Fruit fly (Drosophila melanogaster): Measurements from ENCODE around the gene Got2.
A peak's percentile ranks its signal among the peaks of the same experiment; 100 is the strongest.

Got2 gene

DNA sequence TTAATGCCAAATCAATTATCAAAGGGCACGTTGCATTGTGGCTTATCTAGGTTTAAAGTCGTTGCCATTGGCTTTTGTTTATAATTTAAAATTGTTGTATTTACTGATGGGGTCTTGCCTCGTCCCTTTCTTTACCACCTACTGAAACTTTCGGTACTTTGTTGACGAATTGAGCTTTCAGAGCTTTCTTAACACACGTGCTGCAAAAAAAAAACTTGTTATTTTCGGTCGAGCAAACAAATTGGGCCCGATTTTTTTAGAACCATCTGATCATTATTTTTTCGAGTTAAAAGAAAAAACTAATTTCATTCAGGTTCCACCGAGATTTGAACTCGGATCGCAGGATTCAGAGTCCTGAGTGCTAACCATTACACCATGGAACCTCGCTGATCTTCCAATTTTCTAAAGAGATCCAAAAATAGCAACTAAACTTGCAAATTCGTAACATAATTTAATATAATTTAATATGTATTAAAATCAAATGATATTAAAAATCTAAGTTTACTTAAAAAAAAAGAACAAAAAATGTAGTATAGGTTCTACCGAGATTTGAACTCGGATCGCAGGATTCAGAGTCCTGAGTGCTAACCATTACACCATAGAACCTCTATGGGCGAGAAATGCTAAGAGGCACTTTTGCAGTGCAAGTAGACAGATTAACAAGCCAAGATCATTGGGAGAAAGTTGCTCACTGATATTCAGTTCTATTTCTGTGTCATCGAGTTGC is 22.9 kb upstream of the Got2 start:
- TF ChIP-seq CG6854 (GFP tag; optimal IDR thresholded peaks at IDR 0.05), result peak; percentile 16
- TF ChIP-seq CG15336 (GFP tag; IDR thresholded peaks at IDR 0.05), result 0 out of 2 replicates have a peak, but pooled peaks have one; percentile 10
- no peak for TF ChIP-seq fd85E (GFP tag; optimal IDR thresholded peaks at IDR 0.05)
- no peak for TF ChIP-seq dac (GFP tag; optimal IDR thresholded peaks at IDR 0.05)
- no peak for TF ChIP-seq Met (GFP tag; optimal IDR thresholded peaks at IDR 0.05)
- no peak for TF ChIP-seq CG16779 (tag; optimal IDR thresholded peaks at IDR 0.05)
- TF ChIP-seq Eip78C (GFP tag), result peak; percentile 72
- no peak for TF ChIP-seq ss (GFP tag; optimal IDR thresholded peaks at IDR 0.05)
- no peak for TF ChIP-seq CG6163 (GFP tag; IDR thresholded peaks at IDR 0.05)
- peak; percentile 37 for TF ChIP-seq fkh (GFP tag; optimal IDR thresholded peaks at IDR 0.05)
- no peak for TF ChIP-seq acj6 (GFP tag; optimal IDR thresholded peaks at IDR 0.05)
- TF ChIP-seq dsx (GFP tag; optimal IDR thresholded peaks at IDR 0.05; ENCODE audit: poor library complexity, severe bottlenecking), result peak; percentile 54
- peak; percentile 29 for TF ChIP-seq Eip93F (GFP tag; optimal IDR thresholded peaks at IDR 0.05)
- peak; percentile 78 for TF ChIP-seq svp (GFP tag)
- TF ChIP-seq vri (GFP tag; optimal IDR thresholded peaks at IDR 0.05), result peak; percentile 1
- TF ChIP-seq spab (GFP tag; optimal IDR thresholded peaks at IDR 0.05), result no peak
- TF ChIP-seq OdsH (GFP tag; optimal IDR thresholded peaks at IDR 0.05), result no peak
- TF ChIP-seq CG7368 (GFP tag; optimal IDR thresholded peaks at IDR 0.05), result no peak

DNA sequence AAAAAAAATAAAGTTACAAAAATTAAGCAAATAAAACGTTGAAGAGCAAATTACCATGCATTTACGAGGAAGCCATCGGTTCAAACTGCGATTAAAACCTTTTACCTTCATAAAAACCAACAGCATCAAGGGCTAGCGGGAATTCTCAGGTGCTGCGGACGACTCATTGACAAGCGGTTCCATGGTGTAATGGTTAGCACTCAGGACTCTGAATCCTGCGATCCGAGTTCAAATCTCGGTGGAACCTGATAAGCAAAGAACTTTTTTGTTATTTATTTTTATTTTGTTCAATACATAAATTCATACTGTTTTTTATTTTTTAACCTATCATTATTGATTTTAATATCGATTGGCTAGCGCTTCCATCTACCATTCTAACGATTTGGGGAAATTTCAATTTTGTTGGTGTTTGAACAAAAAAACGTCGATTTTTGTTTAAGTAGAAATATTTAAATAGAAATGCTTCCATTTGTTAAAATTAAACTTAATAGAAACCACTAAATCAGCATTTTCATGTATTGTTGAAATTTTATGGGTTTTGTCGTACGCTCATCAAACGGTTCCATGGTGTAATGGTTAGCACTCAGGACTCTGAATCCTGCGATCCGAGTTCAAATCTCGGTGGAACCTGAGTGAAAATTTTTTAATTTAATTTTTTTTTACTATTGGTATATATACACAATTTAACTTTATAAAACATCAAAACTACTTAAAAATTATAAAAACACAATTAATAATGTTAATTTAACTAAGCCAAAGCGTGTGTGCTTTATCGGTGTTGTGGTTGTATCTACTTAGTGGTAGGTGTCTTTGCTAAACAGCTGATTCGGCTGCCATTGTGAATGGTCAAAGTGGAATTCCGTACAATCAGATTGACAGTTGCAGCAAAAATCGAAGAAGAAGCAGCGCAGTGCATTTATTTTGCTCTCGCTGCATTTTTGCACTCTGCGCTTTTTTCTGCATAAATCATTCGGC is 21.7 kb upstream of the Got2 start, which contains the start of gene CG4238:
Gene CG4238 (plus strand): TSS at position 880 of the 975 bp plus-strand sequence.
- peak; percentile 6 for TF ChIP-seq CG6808 (GFP tag; optimal IDR thresholded peaks at IDR 0.05)
- no peak for TF ChIP-seq CG6854 (GFP tag; optimal IDR thresholded peaks at IDR 0.05)
- no peak for TF ChIP-seq esn (GFP tag; optimal IDR thresholded peaks at IDR 0.05)
- TF ChIP-seq dsx (GFP tag; optimal IDR thresholded peaks at IDR 0.05; ENCODE audit: poor library complexity, severe bottlenecking), result peak; percentile 58
- TF ChIP-seq Sox102F (GFP tag; optimal IDR thresholded peaks at IDR 0.05), result no peak
- TF ChIP-seq Sox14 (GFP tag; optimal IDR thresholded peaks at IDR 0.05), result peak; percentile 5
- TF ChIP-seq svp (GFP tag), result peak; percentile 64
- TF ChIP-seq CG6276 (GFP tag; optimal IDR thresholded peaks at IDR 0.05), result no peak
- peak; percentile 9; the same call in 1 of the 2 replicates for TF ChIP-seq CG15336 (GFP tag; IDR thresholded peaks at IDR 0.05)
- no peak for TF ChIP-seq CG8632 (GFP tag; optimal IDR thresholded peaks at IDR 0.05)
- TF ChIP-seq CG1621 (tag; optimal IDR thresholded peaks at IDR 0.05), result peak; percentile 100
- peak; percentile 97 for TF ChIP-seq achi (GFP tag; optimal IDR thresholded peaks at IDR 0.05)
- TF ChIP-seq Eip93F (GFP tag; optimal IDR thresholded peaks at IDR 0.05), result peak; percentile 6

DNA sequence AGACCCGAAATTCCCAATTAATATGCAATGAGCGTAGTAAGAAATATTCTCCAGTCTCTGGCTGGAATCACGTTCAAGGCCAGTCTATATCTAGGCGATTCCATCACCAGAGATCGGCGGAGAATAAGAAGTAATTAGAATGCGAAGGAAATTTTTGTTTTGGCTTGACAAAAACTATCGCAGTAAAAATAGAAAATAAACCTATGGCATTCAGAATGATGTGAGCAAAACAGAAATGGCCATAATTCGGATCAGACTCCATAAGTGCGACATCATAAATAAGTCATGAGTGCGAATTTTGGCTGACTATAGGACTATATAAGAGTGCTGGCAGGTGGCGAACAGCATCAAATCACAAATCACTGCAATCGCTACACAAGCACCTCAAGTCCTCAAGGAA is 20.6 kb upstream of the Got2 start, which contains the start of gene Nplp4:
Gene Nplp4 (plus strand): TSS at position 301 of the 400 bp plus-strand sequence.
- TF ChIP-seq esn (GFP tag; optimal IDR thresholded peaks at IDR 0.05) (no peak), Eip93F (GFP tag; optimal IDR thresholded peaks at IDR 0.05) (no peak), CG4318 (GFP tag; optimal IDR thresholded peaks at IDR 0.05) (no peak), Hr39 (GFP tag; optimal IDR thresholded peaks at IDR 0.05) (no peak), CG15336 (GFP tag; IDR thresholded peaks at IDR 0.05) (no peak), Eip78C (GFP tag) (no peak), svp (GFP tag) (no peak), CG3032 (tag; optimal IDR thresholded peaks at IDR 0.05) (no peak), CG3919 (GFP tag; optimal IDR thresholded peaks at IDR 0.05) (no peak), Hr4 (GFP tag; optimal IDR thresholded peaks at IDR 0.05) (no peak)

DNA sequence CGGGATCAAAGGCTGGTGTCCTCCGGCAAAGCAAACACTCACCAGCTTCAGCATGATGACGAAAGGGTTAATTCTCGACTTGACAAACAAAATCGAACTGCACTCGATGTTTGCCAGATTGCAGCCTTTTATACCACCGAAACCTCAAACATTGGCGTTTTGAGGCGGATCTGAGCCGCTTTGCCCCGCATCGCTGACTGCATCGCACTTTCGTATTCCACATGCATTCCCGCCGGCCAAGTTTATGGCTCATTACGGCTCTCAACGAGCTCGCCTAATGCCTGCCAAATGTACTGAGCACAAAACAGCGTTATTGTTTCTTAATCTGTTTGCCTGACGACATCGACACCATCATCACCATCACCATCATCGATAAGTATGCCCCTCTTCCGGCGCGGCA is 19.5 kb upstream of the Got2 start, which contains the start of gene CG15353:
Gene CG15353 (minus strand): TSS at position 101 of the 400 bp plus-strand sequence.
- TF ChIP-seq achi (GFP tag; optimal IDR thresholded peaks at IDR 0.05), result no peak
- no peak for TF ChIP-seq pdm3 (GFP tag; optimal IDR thresholded peaks at IDR 0.05)
- TF ChIP-seq lz (GFP tag; optimal IDR thresholded peaks at IDR 0.05), result no peak
- no peak for TF ChIP-seq Eip78C (GFP tag)
- no peak for TF ChIP-seq CG11762 (GFP tag; optimal IDR thresholded peaks at IDR 0.05; ENCODE audit: insufficient read depth)
- TF ChIP-seq CG6163 (GFP tag; IDR thresholded peaks at IDR 0.05), result no peak
- TF ChIP-seq Hr39 (GFP tag; optimal IDR thresholded peaks at IDR 0.05), result no peak
- no peak for TF ChIP-seq CG8319 (GFP tag; optimal IDR thresholded peaks at IDR 0.05)
- no peak for TF ChIP-seq Eip93F (GFP tag; optimal IDR thresholded peaks at IDR 0.05)
- no peak for TF ChIP-seq Sox14 (GFP tag; optimal IDR thresholded peaks at IDR 0.05)
- no peak for TF ChIP-seq CG1621 (tag; optimal IDR thresholded peaks at IDR 0.05)
- TF ChIP-seq CG15336 (GFP tag; IDR thresholded peaks at IDR 0.05), result no peak
- TF ChIP-seq Hr4 (GFP tag; optimal IDR thresholded peaks at IDR 0.05), result no peak
- no peak for TF ChIP-seq ss (GFP tag; optimal IDR thresholded peaks at IDR 0.05)
- TF ChIP-seq Sox15 (GFP tag; optimal IDR thresholded peaks at IDR 0.05), result no peak
- TF ChIP-seq CG3032 (tag; optimal IDR thresholded peaks at IDR 0.05), result no peak
